Worm (Caenorhabditis elegans) whole organism, L4 larva: ENCODE measurements around the gene ora-1.

Source experiments
- D1046.2 ChIP-seq: fragments of 200-800 bp; sonication (Bioruptor generic); IDR thresholded peaks from 2 replicates; pipeline ENCODE4 v1.3.6; 2022; ENCODE audit warnings: missing genetic modification characterization, missing compliant biosample characterization
- F37D6.2 ChIP-seq: sonication (generic microtip); optimal IDR thresholded peaks from 2 replicates; lab custom pipeline; 2016; ENCODE audit warnings: mild to moderate bottlenecking, missing genetic modification characterization, missing compliant biosample characterization
- F49E8.2 ChIP-seq: sonication (generic microtip); optimal IDR thresholded peaks from 2 replicates; lab custom pipeline; 2016; ENCODE audit warnings: missing compliant biosample characterization, mild to moderate bottlenecking, missing genetic modification characterization, borderline replicate concordance
- T26A8.4 ChIP-seq: fragments of 200-800 bp; sonication (Bioruptor generic); IDR thresholded peaks from 2 replicates; pipeline ENCODE4 v1.3.6; 2022; ENCODE audit warnings: missing genetic modification characterization, missing compliant biosample characterization
- Y48G9A.11 ChIP-seq: fragments of 200-800 bp; sonication (Bioruptor generic); IDR thresholded peaks from 2 replicates; pipeline ENCODE4 v1.3.6; 2022; ENCODE audit warnings: missing genetic modification reagents, missing genetic modification characterization, missing compliant biosample characterization
- Y5F2A.4 ChIP-seq: fragments of 200-800 bp; sonication (Bioruptor generic); optimal IDR thresholded peaks from 2 replicates; lab custom pipeline; 2018; ENCODE audit warnings: mild to moderate bottlenecking, missing genetic modification characterization, missing compliant biosample characterization
- ZK546.5 ChIP-seq, 2 experiments: sonication (generic microtip); optimal IDR thresholded peaks; 2 replicates each; lab custom pipeline; 2017; ENCODE audit warnings: missing biosample characterization in 2 of 2, missing genetic modification characterization in 2 of 2
- aha-1 ChIP-seq: fragments of 150-350 bp; peaks from one replicate; lab custom pipeline; 2014; ENCODE audit warnings: missing biosample characterization, missing genetic modification characterization
- attf-4 ChIP-seq: sonication (generic microtip); optimal IDR thresholded peaks from 3 replicates; lab custom pipeline; 2017; ENCODE audit warnings: missing biosample characterization, missing genetic modification characterization
- ceh-28 ChIP-seq: fragments of 150-350 bp; optimal IDR thresholded peaks from 2 replicates; lab custom pipeline; 2014; ENCODE audit warnings: missing biosample characterization, missing genetic modification reagents, missing genetic modification characterization
- daf-16 ChIP-seq, 3 experiments: sonication (generic microtip); optimal IDR thresholded peaks; 2 replicates each; lab custom pipeline; 2016 to 2017; ENCODE audit warnings: missing genetic modification characterization in 3 of 3, missing genetic modification reagents in 3 of 3, mild to moderate bottlenecking in 2 of 3, missing compliant biosample characterization in 2 of 3, missing biosample characterization in 1 of 3, moderate library complexity in 1 of 3
- daf-19 ChIP-seq: fragments of 200-800 bp; sonication (Bioruptor generic); conservative IDR thresholded peaks from 2 replicates; pipeline ENCODE4 v1.3.6; 2022; ENCODE audit warnings: missing genetic modification characterization, missing compliant biosample characterization
- dmd-6 ChIP-seq: fragments of 200-800 bp; sonication (Bioruptor generic); IDR thresholded peaks from 2 replicates; pipeline ENCODE4 v1.3.6; 2022; ENCODE audit warnings: missing genetic modification reagents, missing genetic modification characterization, missing compliant biosample characterization
- dpl-1 ChIP-seq: fragments of 150-350 bp; optimal IDR thresholded peaks from 2 replicates; lab custom pipeline; 2014; ENCODE audit warnings: missing biosample characterization, missing genetic modification reagents, missing genetic modification characterization
- dve-1 ChIP-seq: sonication (generic microtip); optimal IDR thresholded peaks from 2 replicates; lab custom pipeline; 2017; ENCODE audit warnings: antibody characterized with exemption, mild to moderate bottlenecking, missing genetic modification characterization, missing compliant biosample characterization; ENCODE audit not compliant: insufficient read depth
- egl-27 ChIP-seq: sonication (generic microtip); optimal IDR thresholded peaks from 3 replicates; lab custom pipeline; 2017; ENCODE audit warnings: missing biosample characterization, missing genetic modification reagents, missing genetic modification characterization
- hlh-30 ChIP-seq: sonication (generic microtip); optimal IDR thresholded peaks from 2 replicates; lab custom pipeline; 2017; ENCODE audit warnings: antibody characterized with exemption, mild to moderate bottlenecking, missing genetic modification characterization, missing compliant biosample characterization; ENCODE audit not compliant: insufficient read depth
- lin-15B ChIP-seq: fragments of 150-350 bp; sonication (generic microtip); optimal IDR thresholded peaks from 3 replicates; lab custom pipeline; 2014; ENCODE audit warnings: missing biosample characterization, missing genetic modification characterization
- lin-38 ChIP-seq: fragments of 200-800 bp; sonication (Bioruptor generic); IDR thresholded peaks from 2 replicates; pipeline ENCODE4 v1.3.6; 2022; ENCODE audit warnings: missing genetic modification reagents, missing genetic modification characterization, missing compliant biosample characterization
- lir-3 ChIP-seq: sonication (generic microtip); optimal IDR thresholded peaks from 2 replicates; lab custom pipeline; 2016; ENCODE audit warnings: mild to moderate bottlenecking, missing genetic modification characterization, missing compliant biosample characterization
- madf-9 ChIP-seq: fragments of 200-800 bp; sonication (Bioruptor generic); conservative IDR thresholded peaks from 2 replicates; pipeline ENCODE4 v1.3.6; 2022; ENCODE audit warnings: missing genetic modification reagents, missing genetic modification characterization, missing compliant biosample characterization
- mdl-1 ChIP-seq, 2 experiments: fragments of 150-350 bp in 1 of 2; sonication (generic microtip) in 1 of 2; optimal IDR thresholded peaks; 2 replicates each; lab custom pipeline; 2014 to 2017; ENCODE audit warnings: missing biosample characterization in 2 of 2, missing genetic modification characterization in 2 of 2
- mdt-29 ChIP-seq: fragments of 200-800 bp; sonication (Bioruptor generic); IDR thresholded peaks from 2 replicates; pipeline ENCODE4 v1.3.6; 2022; ENCODE audit warnings: missing genetic modification reagents, missing genetic modification characterization, missing compliant biosample characterization
- mep-1 ChIP-seq: fragments of 150-350 bp; sonication (generic microtip); optimal IDR thresholded peaks from 3 replicates; lab custom pipeline; 2014; ENCODE audit warnings: missing biosample characterization, missing genetic modification characterization
- mxl-3 ChIP-seq: fragments of 200-800 bp; sonication (Bioruptor generic); optimal IDR thresholded peaks from 2 replicates; lab custom pipeline; 2018; ENCODE audit warnings: mild to moderate bottlenecking, missing genetic modification characterization, missing compliant biosample characterization
- nhr-10 ChIP-seq: fragments of 150-350 bp; optimal IDR thresholded peaks from 2 replicates; lab custom pipeline; 2014; ENCODE audit warnings: missing biosample characterization, missing genetic modification characterization
- nhr-102 ChIP-seq: sonication (generic microtip); optimal IDR thresholded peaks from 2 replicates; lab custom pipeline; 2016; ENCODE audit warnings: mild to moderate bottlenecking, missing genetic modification characterization, moderate library complexity, missing compliant biosample characterization
- nhr-11 ChIP-seq: fragments of 150-350 bp; optimal IDR thresholded peaks from 2 replicates; lab custom pipeline; 2014; ENCODE audit warnings: missing biosample characterization, missing genetic modification characterization
- nhr-237 ChIP-seq: sonication (generic microtip); optimal IDR thresholded peaks from 2 replicates; lab custom pipeline; 2017; ENCODE audit warnings: missing biosample characterization, missing genetic modification characterization
- nhr-28 ChIP-seq: fragments of 150-350 bp; optimal IDR thresholded peaks from 2 replicates; lab custom pipeline; 2014; ENCODE audit warnings: missing biosample characterization, missing genetic modification characterization
- nhr-41 ChIP-seq: fragments of 200-800 bp; sonication (Bioruptor generic); IDR thresholded peaks from 2 replicates; pipeline ENCODE4 v1.3.6; 2022; ENCODE audit warnings: missing genetic modification reagents, missing genetic modification characterization, missing compliant biosample characterization
- nhr-42 ChIP-seq: fragments of 200-800 bp; sonication (Bioruptor generic); IDR thresholded peaks from 2 replicates; pipeline ENCODE4 v1.3.6; 2022; ENCODE audit warnings: missing genetic modification characterization, missing compliant biosample characterization
- nhr-48 ChIP-seq: sonication (generic microtip); optimal IDR thresholded peaks from 2 replicates; lab custom pipeline; 2016; ENCODE audit warnings: mild to moderate bottlenecking, missing genetic modification characterization, missing compliant biosample characterization
- nhr-76 ChIP-seq: fragments of 150-350 bp; optimal IDR thresholded peaks from 2 replicates; lab custom pipeline; 2014; ENCODE audit warnings: missing biosample characterization, missing genetic modification characterization
- pqm-1 ChIP-seq: sonication (generic microtip); optimal IDR thresholded peaks from 2 replicates; lab custom pipeline; 2017; ENCODE audit warnings: missing biosample characterization, missing genetic modification characterization
- rbr-2 ChIP-seq: sonication (generic microtip); optimal IDR thresholded peaks from 2 replicates; lab custom pipeline; 2016; ENCODE audit warnings: missing genotype, missing genetic modification characterization, missing compliant biosample characterization
- saeg-2 ChIP-seq: fragments of 200-800 bp; sonication (Bioruptor generic); IDR thresholded peaks from 2 replicates; pipeline ENCODE4 v1.3.6; 2022; ENCODE audit warnings: missing genetic modification reagents, missing genetic modification characterization, missing compliant biosample characterization
- skn-1 ChIP-seq: fragments of 150-350 bp; optimal IDR thresholded peaks from 2 replicates; lab custom pipeline; 2014; ENCODE audit warnings: missing biosample characterization, missing genetic modification characterization
- snpc-4 ChIP-seq: fragments of 150-350 bp; optimal IDR thresholded peaks from 2 replicates; lab custom pipeline; 2014; ENCODE audit warnings: missing biosample characterization, missing genetic modification characterization
- unc-62 ChIP-seq, 3 experiments: fragments of 150-350 bp in 1 of 3; sonication (generic microtip); optimal IDR thresholded peaks in 2 of 3; peaks in 1 of 3; 1 replicate in 1 of 3; 2 replicates in 2 of 3; lab custom pipeline; 2014 to 2017; ENCODE audit warnings: missing biosample characterization in 3 of 3, missing genetic modification characterization in 3 of 3, missing genetic modification reagents in 3 of 3, missing genotype in 1 of 3
- zag-1 ChIP-seq: fragments of 150-350 bp; optimal IDR thresholded peaks from 2 replicates; lab custom pipeline; 2014; ENCODE audit warnings: missing biosample characterization, missing genetic modification characterization
- zip-11 ChIP-seq: fragments of 200-800 bp; sonication (Bioruptor generic); IDR thresholded peaks from 2 replicates; pipeline ENCODE4 v1.3.6; 2022; ENCODE audit warnings: missing genetic modification characterization, missing compliant biosample characterization
- ztf-11 ChIP-seq: fragments of 150-350 bp; optimal IDR thresholded peaks from 2 replicates; lab custom pipeline; 2014; ENCODE audit warnings: missing biosample characterization, missing genetic modification characterization
- ztf-7 ChIP-seq: fragments of 150-350 bp; optimal IDR thresholded peaks from 2 replicates; lab custom pipeline; 2014; ENCODE audit warnings: missing biosample characterization, missing genetic modification characterization

The ora-1 gene

ce11 chrIV:7961889-7962342, 15.8 kb upstream of the ora-1 start (continued):
- TF ChIP-seq nhr-42 (GFP tag; lab: Robert Waterston, UW) (no peak), F37D6.2 (no peak), mdt-29 (GFP tag; lab: Robert Waterston, UW) (no peak), nhr-10 (tag; lab: Kevin White, UChicago) (no peak)

DNA sequence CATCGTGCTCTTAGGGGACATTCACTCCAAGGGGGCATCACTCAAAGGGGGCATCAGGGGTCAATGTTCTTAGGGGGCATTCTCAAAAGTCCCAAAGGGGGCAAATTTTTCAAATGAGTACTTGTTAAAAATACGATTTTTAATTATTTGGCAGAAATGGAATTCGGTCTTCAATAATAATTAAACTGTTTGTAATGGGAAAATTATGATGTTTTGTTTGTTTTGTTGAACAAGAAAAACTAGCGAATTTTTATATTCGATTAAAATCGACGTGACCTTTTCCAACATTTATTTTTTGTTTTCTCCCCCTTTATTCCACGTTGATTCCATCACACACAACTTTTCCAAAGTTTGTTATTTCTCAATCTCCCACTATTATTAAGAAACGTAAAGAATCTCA, 10.7 kb upstream of the ora-1 start, which contains the start of gene F57H12.5:
TSS of gene F57H12.5 (plus strand) at position 301 of the 400 bp plus-strand sequence.
- no peak for TF ChIP-seq zip-11 (GFP tag; lab: Robert Waterston, UW)
- no peak for TF ChIP-seq snpc-4 (tag; lab: Kevin White, UChicago)
- no peak for TF ChIP-seq dmd-6 (GFP tag; lab: Robert Waterston, UW)
- TF ChIP-seq mep-1, result no peak
- TF ChIP-seq D1046.2 (GFP tag; lab: Robert Waterston, UW), result no peak
- no peak for TF ChIP-seq egl-27 (tag; lab: Kevin White, UChicago)
- no peak for TF ChIP-seq nhr-41 (GFP tag; lab: Robert Waterston, UW)
- TF ChIP-seq skn-1, result no peak
- TF ChIP-seq ztf-11 (tag; lab: Kevin White, UChicago), result no peak
- TF ChIP-seq zag-1 (tag; lab: Kevin White, UChicago), result no peak
- no peak for TF ChIP-seq nhr-237
- no peak for TF ChIP-seq hlh-30
- TF ChIP-seq lin-38 (GFP tag; lab: Robert Waterston, UW), result no peak
- no peak for TF ChIP-seq daf-16 (GFP tag; optimal IDR thresholded peaks at IDR 0.05; lab: Kevin White, UChicago)
- no peak for TF ChIP-seq daf-16 (tag; optimal IDR thresholded peaks at IDR 0.05; lab: Kevin White, UChicago)
- no peak for TF ChIP-seq nhr-28 (tag; lab: Kevin White, UChicago)
- TF ChIP-seq pqm-1, result no peak

DNA sequence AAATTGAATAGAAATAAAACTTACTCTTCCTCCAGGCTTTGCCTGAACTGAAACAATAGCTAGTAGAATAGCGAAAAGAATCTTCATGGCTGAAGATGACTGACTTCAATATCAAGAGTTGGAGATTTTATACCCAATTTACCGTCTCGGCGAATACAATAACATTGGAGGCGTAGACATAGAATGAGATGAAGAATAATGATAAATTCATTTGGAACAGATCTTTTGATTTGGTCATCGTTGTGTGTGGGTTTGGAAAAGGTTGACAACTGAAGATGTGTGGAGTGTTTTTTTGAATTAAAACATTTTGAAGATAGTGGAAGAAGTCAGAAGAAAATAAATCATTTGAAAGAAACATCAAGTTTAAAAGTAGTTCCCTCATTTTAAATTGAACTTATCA, 1.5 kb upstream of the ora-1 start, which contains the start of gene F57H12.6:
TSS of gene F57H12.6 (minus strand) at position 101 of the 400 bp plus-strand sequence.
- TF ChIP-seq T26A8.4 (GFP tag; lab: Robert Waterston, UW), result no peak
- no peak for TF ChIP-seq madf-9 (GFP tag; lab: Robert Waterston, UW)
- TF ChIP-seq ceh-28 (tag; lab: Kevin White, UChicago), result no peak
- TF ChIP-seq aha-1 (tag; lab: Kevin White, UChicago), result peak; percentile 84
- TF ChIP-seq ZK546.5 (tag; optimal IDR thresholded peaks at IDR 0.05; lab: Kevin White, UChicago), result no peak
- no peak for TF ChIP-seq F49E8.2 (tag; lab: Kevin White, UChicago)
- TF ChIP-seq, all 104 proteins: peak for 1

DNA sequence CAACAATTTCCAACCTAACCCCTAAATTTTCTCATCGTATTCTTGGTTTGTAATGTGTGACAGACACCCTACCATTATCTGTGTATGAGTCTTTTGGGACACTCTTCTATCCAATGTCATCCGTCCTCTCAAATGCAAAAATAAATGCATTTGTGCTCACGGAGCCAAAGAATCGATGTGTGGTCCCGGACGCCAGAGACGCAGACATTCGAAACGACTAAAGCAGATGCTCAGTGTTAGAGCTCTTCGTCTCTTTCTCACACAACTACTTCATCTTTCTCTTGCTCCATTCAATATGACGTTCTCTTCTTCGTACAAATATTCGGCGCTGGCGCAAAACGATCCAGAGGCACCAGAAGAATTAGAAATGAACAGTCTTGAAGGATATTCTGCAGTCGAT, 1.9 kb downstream of the ora-1 start, which contains the start of gene unc-24:
TSS of gene unc-24 (plus strand) at position 283 of the 400 bp plus-strand sequence.
- TF ChIP-seq ztf-7 (tag; lab: Kevin White, UChicago) (no peak), nhr-28 (tag; lab: Kevin White, UChicago) (no peak), nhr-11 (tag; lab: Kevin White, UChicago) (no peak), unc-62 (GFP tag; optimal IDR thresholded peaks at IDR 0.05 in 1 of 2; lab: Kevin White, UChicago) (peak in 1 of 2 experiments; percentile 45), unc-62 (tag; optimal IDR thresholded peaks at IDR 0.05; lab: Kevin White, UChicago) (no peak), lin-15B (no peak), lir-3 (tag; lab: Kevin White, UChicago) (no peak), aha-1 (tag; lab: Kevin White, UChicago) (peak; percentile 87), mdl-1 (tag; optimal IDR thresholded peaks at IDR 0.05; lab: Kevin White, UChicago) (peak in 1 of 2 experiments; percentile 3), lin-38 (GFP tag; lab: Robert Waterston, UW) (no peak), mxl-3 (GFP tag; lab: Kevin White, UChicago) (no peak)

DNA sequence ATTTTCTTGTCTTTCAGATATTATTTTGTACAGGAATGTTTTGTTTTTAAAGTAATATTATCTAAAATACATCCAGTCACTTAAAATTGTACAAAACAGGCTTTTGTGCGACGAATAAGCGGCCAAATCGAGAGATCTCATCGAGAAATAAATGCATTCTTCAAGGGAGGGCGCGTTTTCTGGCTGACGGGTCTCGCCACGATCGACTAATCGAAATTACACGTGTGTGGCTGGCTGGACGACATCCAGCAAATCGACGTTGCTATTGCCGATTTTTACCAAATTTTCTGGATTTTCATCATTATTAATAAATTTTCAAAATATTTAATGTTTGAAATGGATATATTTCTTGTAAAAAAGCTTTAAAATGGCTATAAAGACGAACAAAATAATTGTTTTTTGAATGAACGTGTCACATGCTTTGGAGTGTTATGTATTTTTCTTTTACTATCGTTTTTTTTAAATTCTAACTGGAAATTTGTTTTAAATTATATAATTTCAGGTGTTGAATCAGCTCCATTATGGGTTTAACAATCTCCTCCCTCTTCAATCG, 4.4 kb downstream of the ora-1 start, which contains the start of gene arf-5:
TSS of gene arf-5 (plus strand) at position 503 of the 553 bp plus-strand sequence.
- TF ChIP-seq dpl-1 (GFP tag; lab: Kevin White, UChicago), result peak; percentile 42
- TF ChIP-seq Y5F2A.4 (GFP tag; lab: Kevin White, UChicago), result no peak
- no peak for TF ChIP-seq Y48G9A.11 (GFP tag; lab: Robert Waterston, UW)
- peak; percentile 40 for TF ChIP-seq dve-1 (tag; lab: Kevin White, UChicago)
- peak; percentile 85 for TF ChIP-seq mxl-3 (GFP tag; lab: Kevin White, UChicago)
- no peak for TF ChIP-seq saeg-2 (GFP tag; lab: Robert Waterston, UW)
- no peak for TF ChIP-seq nhr-76 (tag; lab: Kevin White, UChicago)
- peak; percentile 33 for TF ChIP-seq rbr-2
- no peak for TF ChIP-seq daf-19 (GFP tag; lab: Robert Waterston, UW)
- no peak for TF ChIP-seq nhr-48 (tag; lab: Kevin White, UChicago)
- TF ChIP-seq attf-4 (tag; lab: Kevin White, UChicago), result no peak
- TF ChIP-seq nhr-102 (tag; lab: Kevin White, UChicago), result no peak
- TF ChIP-seq F37D6.2, result no peak
- no peak for TF ChIP-seq mdt-29 (GFP tag; lab: Robert Waterston, UW)
